Worm (Caenorhabditis elegans): ENCODE data around the gene T26E4.18.
"Not testable (repeated sequence)": the region's sequence is repeated elsewhere in the genome, so short reads cannot be mapped to it uniquely, and the experiment has no call there.

The T26E4.18 gene

DNA sequence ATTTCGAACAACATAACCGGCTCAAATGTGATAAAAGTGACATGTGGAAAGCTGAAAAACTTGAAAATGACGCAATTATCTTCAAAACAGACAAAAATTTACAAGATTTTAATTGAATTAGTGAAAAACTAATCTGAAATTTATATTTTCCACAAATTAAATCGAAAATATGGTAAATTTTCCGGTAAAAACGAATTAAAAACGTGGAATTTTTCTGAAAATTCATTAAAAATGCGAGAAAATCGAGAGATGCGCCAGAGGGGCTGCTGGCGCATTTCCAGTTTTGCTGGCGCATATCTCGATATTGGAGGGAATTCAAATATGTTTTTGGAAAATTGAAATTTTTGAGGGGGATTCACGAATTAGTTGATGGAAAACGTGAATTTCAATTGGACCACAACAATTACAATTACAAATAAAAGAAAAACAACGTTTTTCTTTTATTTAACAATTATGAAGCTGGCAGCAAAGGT is 37.5 kb downstream of the T26E4.18 start, which contains the start of the genes haf-3 and F57A10.2 (continued):
- peak; percentile 75 for TF ChIP-seq C06A6.2 (GFP tag; conservative IDR thresholded peaks at IDR 0.05)
- no peak for TF ChIP-seq Y53F4B.3 (GFP tag; IDR thresholded peaks at IDR 0.05)
- peak; percentile 85 for TF ChIP-seq madf-6 (GFP tag; IDR thresholded peaks at IDR 0.05)
- no peak for TF ChIP-seq ets-4 (GFP tag; optimal IDR thresholded peaks at IDR 0.05)
- peak; percentile 81 for TF ChIP-seq K11D2.4 (GFP tag; IDR thresholded peaks at IDR 0.05)

DNA sequence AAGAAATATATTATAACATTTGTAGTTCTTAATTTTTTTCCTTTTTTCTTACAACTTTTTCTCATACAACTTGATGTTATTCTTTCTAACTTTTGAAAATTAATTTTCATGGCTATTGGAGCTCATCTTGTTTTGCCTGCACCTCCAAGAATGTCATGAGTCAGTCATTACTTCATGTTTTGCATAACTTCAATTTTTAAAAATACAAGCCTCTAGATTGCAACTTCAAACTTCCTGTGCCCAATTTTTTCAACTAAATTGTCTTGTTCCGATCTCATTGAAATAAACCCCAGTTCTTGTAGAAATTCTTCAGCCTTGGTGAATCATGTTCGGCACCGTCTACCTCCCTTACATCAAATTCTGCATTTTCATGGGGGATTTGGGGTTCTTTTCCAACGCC is 45.2 kb downstream of the T26E4.18 start, which contains the start of gene str-9:
str-9 (plus strand) TSS at position 301 of the 400 bp plus-strand sequence.
- TF ChIP-seq mxl-1 (tag; optimal IDR thresholded peaks at IDR 0.05), result no peak
- no peak for TF ChIP-seq ztf-22 (GFP tag; optimal IDR thresholded peaks at IDR 0.05)
- no peak for TF ChIP-seq B0336.3 (GFP tag; IDR thresholded peaks at IDR 0.05)
- TF ChIP-seq cebp-1 (GFP tag; IDR thresholded peaks at IDR 0.05), result no peak
- no peak for TF ChIP-seq cebp-1 (tag; optimal IDR thresholded peaks at IDR 0.05)
- no peak for TF ChIP-seq ztf-26 (tag; optimal IDR thresholded peaks at IDR 0.05)
- TF ChIP-seq madf-6 (GFP tag; IDR thresholded peaks at IDR 0.05), result no peak
- TF ChIP-seq him-1 (tag; optimal IDR thresholded peaks at IDR 0.05), result no peak
- TF ChIP-seq ceh-79 (tag; optimal IDR thresholded peaks at IDR 0.05), result no peak

DNA sequence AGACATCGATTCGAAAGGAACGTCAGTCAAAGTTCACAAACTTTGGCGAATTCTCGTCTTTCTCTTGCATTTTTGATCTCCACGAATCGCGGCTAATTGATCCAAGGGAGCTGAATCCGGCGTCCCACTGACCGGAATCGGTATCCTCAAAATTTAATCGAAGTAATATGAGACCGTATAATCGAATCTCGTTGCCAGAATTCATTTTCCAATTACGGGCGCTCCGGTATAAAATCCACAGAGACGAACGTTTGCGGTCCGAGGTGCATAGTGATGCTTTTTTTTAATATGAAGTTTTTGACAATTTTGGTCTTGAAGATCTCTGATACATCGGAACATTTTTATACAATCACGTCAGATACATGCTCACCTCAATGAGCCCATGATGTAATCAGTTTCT is 46.0 kb downstream of the T26E4.18 start:
- TF ChIP-seq nhr-27 (tag; optimal IDR thresholded peaks at IDR 0.05) (no peak), lin-35 (GFP tag; optimal IDR thresholded peaks at IDR 0.05) (no peak), ztf-22 (GFP tag; optimal IDR thresholded peaks at IDR 0.05) (no peak), B0019.2 (GFP tag; conservative IDR thresholded peaks at IDR 0.05) (no peak), mes-4 (tag; optimal IDR thresholded peaks at IDR 0.05) (no peak), cebp-2 (GFP tag; IDR thresholded peaks at IDR 0.05) (no peak), ceh-91 (GFP tag; IDR thresholded peaks at IDR 0.05) (no peak), hmg-20 (GFP tag; IDR thresholded peaks at IDR 0.05) (no peak), F22D6.2 (tag; optimal IDR thresholded peaks at IDR 0.05) (no peak), lin-40 (tag; optimal IDR thresholded peaks at IDR 0.05) (no peak), somi-1 (GFP tag; optimal IDR thresholded peaks at IDR 0.05) (no peak), pbrm-1 (GFP tag; IDR thresholded peaks at IDR 0.05) (no peak), F39B2.1 (GFP tag; IDR thresholded peaks at IDR 0.05) (no peak), T07F8.4 (tag; optimal IDR thresholded peaks at IDR 0.05) (no peak), B0261.1 (tag; optimal IDR thresholded peaks at IDR 0.05) (no peak)

DNA sequence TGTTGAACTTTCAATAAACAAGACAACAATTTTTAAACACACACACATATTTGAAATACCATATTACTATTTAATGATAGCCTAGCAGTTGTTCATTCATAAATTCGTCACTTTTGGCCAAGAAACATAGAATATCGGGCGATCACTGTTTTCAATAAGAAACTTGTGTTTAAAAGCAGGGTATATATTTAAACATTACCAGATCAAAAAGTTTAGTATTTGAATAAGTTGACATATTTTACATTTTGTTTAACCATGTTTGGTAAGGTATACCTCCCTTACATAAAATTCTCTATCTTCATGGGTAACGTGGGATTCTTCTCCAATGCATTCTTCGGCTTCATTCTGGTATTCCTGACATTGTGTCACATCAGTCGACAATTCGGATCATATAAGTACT is 48.9 kb downstream of the T26E4.18 start, which contains the start of gene str-8:
str-8 (plus strand) TSS at position 301 of the 400 bp plus-strand sequence.
- TF ChIP-seq bed-2 (GFP tag; IDR thresholded peaks at IDR 0.05); ceh-100 (GFP tag; IDR thresholded peaks at IDR 0.05); tbp1 (GFP tag; optimal IDR thresholded peaks at IDR 0.05): not testable (repeated sequence)

Measured in whole organism, young adult.